Worm (Caenorhabditis elegans) whole organism, L1 larva: Measurements from ENCODE around the gene chdh-1.
A peak's percentile ranks its signal among the peaks of the same experiment; 100 is the strongest.

ENCODE experiments used
- C04F5.9 ChIP-seq: sonication (generic microtip); optimal IDR thresholded peaks from 2 replicates; lab custom pipeline; 2016; ENCODE audit warnings: missing genetic modification characterization, missing compliant biosample characterization
- F16B12.6 ChIP-seq: fragments of 150-350 bp; optimal IDR thresholded peaks from 2 replicates; lab custom pipeline; 2014; ENCODE audit warnings: missing biosample characterization, missing genetic modification characterization
- Y116A8C.19 ChIP-seq: sonication (generic microtip); optimal IDR thresholded peaks from 2 replicates; lab custom pipeline; 2016; ENCODE audit warnings: missing compliant biosample characterization, missing genetic modification characterization, borderline replicate concordance
- alr-1 ChIP-seq: fragments of 200-800 bp; sonication (Bioruptor generic); optimal IDR thresholded peaks from 2 replicates; lab custom pipeline; 2018; ENCODE audit warnings: borderline replicate concordance, mild to moderate bottlenecking, missing genetic modification characterization, missing compliant biosample characterization
- aly-2 ChIP-seq: fragments of 150-350 bp; optimal IDR thresholded peaks from 2 replicates; lab custom pipeline; 2014; ENCODE audit warnings: missing biosample characterization, missing genetic modification characterization
- ama-1 ChIP-seq: fragments of 150-350 bp; optimal IDR thresholded peaks from 2 replicates; lab custom pipeline; 2014
- ceh-8 ChIP-seq: fragments of 200-800 bp; sonication (Bioruptor generic); optimal IDR thresholded peaks from 2 replicates; lab custom pipeline; 2018; ENCODE audit warnings: mild to moderate bottlenecking, missing genetic modification characterization, moderate library complexity, missing compliant biosample characterization
- ceh-88 ChIP-seq: fragments of 200-800 bp; sonication (Bioruptor generic); IDR thresholded peaks from 2 replicates; pipeline ENCODE4 v1.3.6; 2022; ENCODE audit warnings: missing genetic modification characterization, missing compliant biosample characterization
- ceh-90 ChIP-seq: sonication (generic microtip); optimal IDR thresholded peaks from 2 replicates; lab custom pipeline; 2016; ENCODE audit warnings: missing genetic modification characterization, missing compliant biosample characterization
- dpl-1 ChIP-seq, 3 experiments: fragments of 150-350 bp in 2 of 3; sonication (generic microtip) in 1 of 3; optimal IDR thresholded peaks; 2 replicates each; lab custom pipeline; 2014 to 2017; ENCODE audit warnings: missing biosample characterization in 3 of 3, missing genetic modification characterization in 3 of 3, missing genetic modification reagents in 3 of 3
- dsc-1 ChIP-seq: sonication (generic microtip); optimal IDR thresholded peaks from 2 replicates; lab custom pipeline; 2016; ENCODE audit warnings: mild to moderate bottlenecking, missing genetic modification characterization, missing compliant biosample characterization
- efl-3 ChIP-seq: fragments of 200-800 bp; sonication (Bioruptor generic); optimal IDR thresholded peaks from 2 replicates; lab custom pipeline; 2018; ENCODE audit warnings: mild to moderate bottlenecking, missing genetic modification characterization, missing compliant biosample characterization
- egl-13 ChIP-seq: sonication (generic microtip); optimal IDR thresholded peaks from 2 replicates; lab custom pipeline; 2016; ENCODE audit warnings: missing genotype, missing genetic modification reagents, missing genetic modification characterization, missing compliant biosample characterization
- egl-27 ChIP-seq, 2 experiments: fragments of 150-350 bp in 1 of 2; sonication (generic microtip); optimal IDR thresholded peaks; 3 replicates each; lab custom pipeline; 2017 to 2018; ENCODE audit warnings: missing biosample characterization in 2 of 2, missing genetic modification characterization in 2 of 2, missing genetic modification reagents in 2 of 2
- elt-3 ChIP-seq, 6 experiments: fragments of 150-350 bp in 1 of 6; sonication (generic microtip); optimal IDR thresholded peaks; 2 replicates each; lab custom pipeline; 2017 to 2018; ENCODE audit warnings: missing biosample characterization in 6 of 6, missing genetic modification characterization in 6 of 6, inconsistent platforms in 1 of 6
- fkh-10 ChIP-seq: sonication (generic microtip); optimal IDR thresholded peaks from 2 replicates; lab custom pipeline; 2017; ENCODE audit warnings: missing biosample characterization, missing genetic modification reagents, missing genetic modification characterization
- fkh-8 ChIP-seq: sonication (generic microtip); optimal IDR thresholded peaks from 2 replicates; lab custom pipeline; 2016; ENCODE audit warnings: mild to moderate bottlenecking, missing genetic modification characterization, missing compliant biosample characterization
- grh-1 ChIP-seq: fragments of 200-800 bp; sonication (Bioruptor generic); IDR thresholded peaks from 2 replicates; pipeline ENCODE4 v1.3.6; 2022; ENCODE audit warnings: missing genetic modification reagents, missing genetic modification characterization, missing compliant biosample characterization
- hlh-17 ChIP-seq: fragments of 200-800 bp; sonication (Bioruptor generic); optimal IDR thresholded peaks from 2 replicates; lab custom pipeline; 2018; ENCODE audit warnings: missing genetic modification characterization, mild to moderate bottlenecking, missing compliant biosample characterization, moderate library complexity, borderline replicate concordance
- lin-13 ChIP-seq: fragments of 150-350 bp; optimal IDR thresholded peaks from 2 replicates; lab custom pipeline; 2014; ENCODE audit warnings: missing biosample characterization, missing genetic modification reagents, missing genetic modification characterization
- lin-14 ChIP-seq: fragments of 200-800 bp; sonication (Bioruptor generic); optimal IDR thresholded peaks from 2 replicates; lab custom pipeline; 2018; ENCODE audit warnings: mild to moderate bottlenecking, missing genetic modification characterization, moderate library complexity, missing compliant biosample characterization
- lin-15B ChIP-seq: fragments of 150-350 bp; sonication (generic microtip); optimal IDR thresholded peaks from 3 replicates; lab custom pipeline; 2014; ENCODE audit warnings: missing biosample characterization, missing genetic modification characterization
- lin-39 ChIP-seq: fragments of 150-350 bp; optimal IDR thresholded peaks from 2 replicates; lab custom pipeline; 2014; ENCODE audit warnings: missing biosample characterization, missing genetic modification reagents, missing genetic modification characterization
- lir-3 ChIP-seq: sonication (generic microtip); optimal IDR thresholded peaks from 2 replicates; lab custom pipeline; 2016; ENCODE audit warnings: mild to moderate bottlenecking, missing genetic modification characterization, moderate library complexity, missing compliant biosample characterization; ENCODE audit not compliant: poor library complexity
- lsy-2 ChIP-seq, 2 experiments: fragments of 150-350 bp; optimal IDR thresholded peaks; 2 replicates each; lab custom pipeline; 2014; ENCODE audit warnings: missing biosample characterization in 2 of 2, missing genetic modification characterization in 2 of 2
- mef-2 ChIP-seq: fragments of 150-350 bp; optimal IDR thresholded peaks from 2 replicates; lab custom pipeline; 2014; ENCODE audit warnings: missing biosample characterization, missing genetic modification characterization
- mep-1 ChIP-seq: fragments of 150-350 bp; optimal IDR thresholded peaks from 2 replicates; lab custom pipeline; 2014; ENCODE audit warnings: missing biosample characterization, missing genetic modification characterization
- nhr-11 ChIP-seq: fragments of 150-350 bp; optimal IDR thresholded peaks from 2 replicates; lab custom pipeline; 2014; ENCODE audit warnings: missing biosample characterization, missing genetic modification characterization
- nhr-19 ChIP-seq: fragments of 200-800 bp; sonication (Bioruptor generic); conservative IDR thresholded peaks from 2 replicates; pipeline ENCODE4 v1.3.6; 2022; ENCODE audit warnings: missing genetic modification characterization, missing compliant biosample characterization
- nhr-20 ChIP-seq: sonication (generic microtip); optimal IDR thresholded peaks from 2 replicates; lab custom pipeline; 2016; ENCODE audit warnings: mild to moderate bottlenecking, missing genetic modification characterization, missing compliant biosample characterization
- nhr-237 ChIP-seq: fragments of 150-350 bp; optimal IDR thresholded peaks from 2 replicates; lab custom pipeline; 2014; ENCODE audit warnings: missing biosample characterization, missing genetic modification characterization
- nhr-71 ChIP-seq: sonication (generic microtip); optimal IDR thresholded peaks from 2 replicates; lab custom pipeline; 2016; ENCODE audit warnings: mild to moderate bottlenecking, missing genetic modification characterization, moderate library complexity, missing compliant biosample characterization
- nhr-77 ChIP-seq: fragments of 150-350 bp; optimal IDR thresholded peaks from 2 replicates; lab custom pipeline; 2014; ENCODE audit warnings: missing biosample characterization, missing genetic modification characterization
- nhr-90 ChIP-seq: sonication (generic microtip); optimal IDR thresholded peaks from 2 replicates; lab custom pipeline; 2016; ENCODE audit warnings: mild to moderate bottlenecking, missing genetic modification characterization, missing compliant biosample characterization; ENCODE audit not compliant: poor library complexity
- pag-3 ChIP-seq: sonication (generic microtip); optimal IDR thresholded peaks from 2 replicates; lab custom pipeline; 2017; ENCODE audit warnings: missing genetic modification characterization, mild to moderate bottlenecking, missing compliant biosample characterization, antibody characterized with exemption, borderline replicate concordance; ENCODE audit not compliant: insufficient read depth
- pqm-1 ChIP-seq: sonication (generic microtip); optimal IDR thresholded peaks from 3 replicates; lab custom pipeline; 2017; ENCODE audit warnings: missing biosample characterization, missing genetic modification characterization
- rnt-1 ChIP-seq: sonication (generic microtip); optimal IDR thresholded peaks from 2 replicates; lab custom pipeline; 2016; ENCODE audit warnings: mild to moderate bottlenecking, missing genetic modification characterization, moderate library complexity, missing compliant biosample characterization
- skn-1 ChIP-seq: fragments of 150-350 bp; optimal IDR thresholded peaks from 2 replicates; lab custom pipeline; 2014; ENCODE audit warnings: missing biosample characterization, missing genetic modification characterization
- snu-23 ChIP-seq: sonication (generic microtip); optimal IDR thresholded peaks from 2 replicates; lab custom pipeline; 2016; ENCODE audit warnings: missing genetic modification characterization, missing compliant biosample characterization
- sptf-1 ChIP-seq: fragments of 150-350 bp; optimal IDR thresholded peaks from 2 replicates; lab custom pipeline; 2014; ENCODE audit warnings: missing biosample characterization, missing genetic modification characterization
- sup-37 ChIP-seq: fragments of 200-800 bp; sonication (Bioruptor generic); optimal IDR thresholded peaks from 2 replicates; lab custom pipeline; 2018; ENCODE audit warnings: mild to moderate bottlenecking, missing genetic modification characterization, missing compliant biosample characterization
- swsn-7 ChIP-seq: sonication (generic microtip); optimal IDR thresholded peaks from 2 replicates; lab custom pipeline; 2016; ENCODE audit warnings: missing genetic modification characterization, missing compliant biosample characterization
- unc-130 ChIP-seq: fragments of 150-350 bp; optimal IDR thresholded peaks from 2 replicates; lab custom pipeline; 2017; ENCODE audit warnings: missing biosample characterization, missing genetic modification characterization, inconsistent platforms
- unc-62 ChIP-seq: fragments of 150-350 bp; optimal IDR thresholded peaks from 2 replicates; lab custom pipeline; 2014; ENCODE audit warnings: missing biosample characterization, missing genetic modification reagents, missing genetic modification characterization
- unc-86 ChIP-seq: sonication (generic microtip); optimal IDR thresholded peaks from 2 replicates; lab custom pipeline; 2016; ENCODE audit warnings: missing genetic modification characterization, missing compliant biosample characterization
- vab-15 ChIP-seq: sonication (generic microtip); optimal IDR thresholded peaks from 2 replicates; lab custom pipeline; 2017; ENCODE audit warnings: missing genotype, mild to moderate bottlenecking, missing genetic modification characterization, missing compliant biosample characterization
- zag-1 ChIP-seq: fragments of 150-350 bp; optimal IDR thresholded peaks from 2 replicates; lab custom pipeline; 2014; ENCODE audit warnings: missing biosample characterization, missing genetic modification characterization
- zip-4 ChIP-seq: fragments of 200-800 bp; sonication (Bioruptor generic); optimal IDR thresholded peaks from 2 replicates; lab custom pipeline; 2018; ENCODE audit warnings: mild to moderate bottlenecking, missing genetic modification characterization, moderate library complexity, missing compliant biosample characterization
- ztf-11 ChIP-seq, 2 experiments: sonication (generic microtip); optimal IDR thresholded peaks; 2 replicates each; lab custom pipeline; 2016 to 2017; ENCODE audit warnings: missing genetic modification characterization in 2 of 2, missing biosample characterization in 1 of 2, missing compliant biosample characterization in 1 of 2
- ztf-4 ChIP-seq: fragments of 150-350 bp; optimal IDR thresholded peaks from 2 replicates; lab custom pipeline; 2014; ENCODE audit warnings: missing biosample characterization, missing genetic modification characterization

Gene chdh-1

ce11 chrII:8747246-8747938 lies 48.7 kb upstream of the chdh-1 start (continued):
- TF ChIP-seq fkh-8 (tag; lab: Kevin White, UChicago) (no peak), Y116A8C.19 (tag; lab: Kevin White, UChicago) (no peak), ztf-11 (tag; optimal IDR thresholded peaks at IDR 0.05; lab: Kevin White, UChicago) (peak in 1 of 2 experiments; percentile 34), sptf-1 (tag; lab: Kevin White, UChicago) (no peak), mep-1 (tag; lab: Kevin White, UChicago) (no peak), pag-3 (tag; lab: Kevin White, UChicago) (no peak), dpl-1 (GFP tag; optimal IDR thresholded peaks at IDR 0.05; lab: Kevin White, UChicago) (no peak), vab-15 (tag; lab: Kevin White, UChicago) (no peak), ceh-8 (GFP tag; lab: Kevin White, UChicago) (no peak), skn-1 (no peak), grh-1 (GFP tag; lab: Robert Waterston, UW) (no peak), fkh-10 (no peak), egl-13 (no peak), C04F5.9 (peak; percentile 21), nhr-19 (no peak; the same call in 1 of the 2 replicates), efl-3 (GFP tag; lab: Kevin White, UChicago) (no peak), sup-37 (GFP tag; lab: Kevin White, UChicago) (no peak), nhr-237 (tag; lab: Kevin White, UChicago) (no peak), unc-62 (no peak), lin-15B (no peak), snu-23 (GFP tag; lab: Kevin White, UChicago) (peak; percentile 59), lin-39 (tag; lab: Kevin White, UChicago) (no peak), alr-1 (no peak), ztf-4 (tag; lab: Kevin White, UChicago) (peak; percentile 67), swsn-7 (no peak), aly-2 (tag; lab: Kevin White, UChicago) (no peak), zip-4 (GFP tag; lab: Kevin White, UChicago) (no peak), unc-86 (no peak), nhr-20 (peak; percentile 44), pqm-1 (tag; lab: Kevin White, UChicago) (no peak), mef-2 (tag; lab: Kevin White, UChicago) (no peak), nhr-71 (tag; lab: Kevin White, UChicago) (peak; percentile 63), lir-3 (tag; lab: Kevin White, UChicago) (peak; percentile 60), elt-3 (tag; optimal IDR thresholded peaks at IDR 0.05; lab: Kevin White, UChicago) (peak in 3 of 6 experiments; percentile 19 to 74 (median 38)), unc-130 (tag; lab: Kevin White, UChicago) (no peak), egl-27 (tag; optimal IDR thresholded peaks at IDR 0.05; lab: Kevin White, UChicago) (no peak), nhr-11 (tag; lab: Kevin White, UChicago) (no peak), nhr-77 (no peak), dsc-1 (peak; percentile 2), lin-14 (GFP tag; lab: Kevin White, UChicago) (peak; percentile 41), zag-1 (tag; lab: Kevin White, UChicago) (no peak), hlh-17 (GFP tag; lab: Kevin White, UChicago) (no peak), rnt-1 (peak; percentile 23), lin-13 (GFP tag; lab: Kevin White, UChicago) (peak; percentile 39), lsy-2 (tag; optimal IDR thresholded peaks at IDR 0.05; lab: Kevin White, UChicago) (peak in 1 of 2 experiments; percentile 46), ceh-90 (tag; lab: Kevin White, UChicago) (no peak), F16B12.6 (no peak), ceh-88 (no peak; the same call in 1 of the 2 replicates), nhr-90 (peak; percentile 82), ama-1 (lab: Kevin White, UChicago) (peak; percentile 90)
